Fruit fly (Drosophila melanogaster): ENCODE data around the gene RhoGAP93B.

- TF ChIP-seq EcR (GFP tag; optimal IDR thresholded peaks at IDR 0.05) (no peak), Pif1A (GFP tag; optimal IDR thresholded peaks at IDR 0.05) (no peak), CG14655 (GFP tag; optimal IDR thresholded peaks at IDR 0.05) (no peak), CG4496 (GFP tag; IDR thresholded peaks at IDR 0.05) (no peak), CG13204 (GFP tag; optimal IDR thresholded peaks at IDR 0.05) (no peak), CG15710 (tag; optimal IDR thresholded peaks at IDR 0.05) (no peak), gl (tag; optimal IDR thresholded peaks at IDR 0.05) (no peak)
Measured at dm6 chr3R:21063433-21063832, 34.2 kb downstream of the RhoGAP93B start.

All from whole organism, pupa.